Worm (Caenorhabditis elegans) whole organism, L4 larva: ENCODE results near the gene oma-2.

Experiments
- Y48G9A.11 ChIP-seq: fragments of 200-800 bp; sonication (Bioruptor generic); IDR thresholded peaks from 2 replicates; pipeline ENCODE4 v1.3.6; 2022; ENCODE audit warnings: missing genetic modification reagents, missing genetic modification characterization, missing compliant biosample characterization
- ceh-62 ChIP-seq: sonication (generic microtip); optimal IDR thresholded peaks from 2 replicates; lab custom pipeline; 2017; ENCODE audit warnings: missing biosample characterization, missing genetic modification characterization
- ces-1 ChIP-seq: fragments of 150-350 bp; sonication (generic microtip); optimal IDR thresholded peaks from 4 replicates; lab custom pipeline; 2014; ENCODE audit warnings: missing biosample characterization, missing genetic modification reagents, missing genetic modification characterization
- dmd-8 ChIP-seq: fragments of 200-800 bp; sonication (Bioruptor generic); IDR thresholded peaks from 2 replicates; pipeline ENCODE4 v1.3.6; 2022; ENCODE audit warnings: missing genetic modification characterization, missing compliant biosample characterization
- lin-39 ChIP-seq: fragments of 150-350 bp; optimal IDR thresholded peaks from 2 replicates; lab custom pipeline; 2014; ENCODE audit warnings: missing biosample characterization, missing genetic modification reagents, missing genetic modification characterization
- nhr-11 ChIP-seq: fragments of 150-350 bp; optimal IDR thresholded peaks from 2 replicates; lab custom pipeline; 2014; ENCODE audit warnings: missing biosample characterization, missing genetic modification characterization
- nhr-25 ChIP-seq: sonication (generic microtip); optimal IDR thresholded peaks from 2 replicates; lab custom pipeline; 2017; ENCODE audit warnings: missing genetic modification characterization, mild to moderate bottlenecking, missing compliant biosample characterization, antibody characterized with exemption, moderate library complexity, borderline replicate concordance; ENCODE audit not compliant: insufficient read depth
- unc-39 ChIP-seq: sonication (generic microtip); optimal IDR thresholded peaks from 2 replicates; lab custom pipeline; 2017; ENCODE audit warnings: missing biosample characterization, missing genetic modification characterization

- no peak for TF ChIP-seq ceh-62 (tag; lab: Kevin White, UChicago)
- no peak for TF ChIP-seq ces-1 (GFP tag; lab: Kevin White, UChicago)
- no peak for TF ChIP-seq nhr-25 (tag; lab: Kevin White, UChicago)
- no peak for TF ChIP-seq Y48G9A.11 (GFP tag; lab: Robert Waterston, UW)
- TF ChIP-seq unc-39 (tag; lab: Kevin White, UChicago), result no peak
- no peak for TF ChIP-seq lin-39 (tag; lab: Kevin White, UChicago)
- no peak for TF ChIP-seq nhr-11 (tag; lab: Kevin White, UChicago)
- no peak for TF ChIP-seq dmd-8 (GFP tag; lab: Robert Waterston, UW)
Measured at ce11 chrV:7980993-7981595, 48.1 kb upstream of the oma-2 start, which contains the start of gene F26D11.1.
